Fruit fly (Drosophila melanogaster): ENCODE results near the gene sphe.

The sphe gene

DNA sequence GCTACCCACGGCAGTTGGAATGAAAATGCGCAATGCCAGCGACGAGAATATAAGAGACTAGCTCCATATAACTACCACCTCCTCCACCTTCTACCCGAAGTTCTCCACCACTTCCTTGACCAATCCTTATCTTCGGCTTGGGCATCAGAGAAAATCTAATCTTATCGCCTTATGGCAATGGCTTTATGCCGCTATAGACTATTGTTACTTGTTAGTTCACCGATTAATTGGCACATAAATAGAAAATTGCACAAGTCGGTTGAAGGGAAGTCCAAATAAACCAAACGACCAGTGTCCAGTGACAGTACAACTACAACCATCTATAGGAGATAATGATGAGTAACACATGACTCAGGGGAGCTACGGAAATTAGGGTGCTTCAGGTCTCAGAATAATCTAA lies at the start of gene sphe:
sphe (minus strand) TSS at position 32 of the 400 bp plus-strand sequence.
- TF ChIP-seq D1 (tag; optimal IDR thresholded peaks at IDR 0.05) = no peak
- no peak for TF ChIP-seq Ets98B (GFP tag; IDR thresholded peaks at IDR 0.05)
- no peak for TF ChIP-seq Pif1B (GFP tag; optimal IDR thresholded peaks at IDR 0.05)
- TF ChIP-seq CG4496 (GFP tag; IDR thresholded peaks at IDR 0.05) = no peak
- no peak for TF ChIP-seq CG15710 (tag; optimal IDR thresholded peaks at IDR 0.05)
- TF ChIP-seq CG10348 (GFP tag; IDR thresholded peaks at IDR 0.05) = no peak
- TF ChIP-seq fd96Ca (GFP tag; IDR thresholded peaks at IDR 0.05) = no peak
- no peak for TF ChIP-seq CG12605 (GFP tag; IDR thresholded peaks at IDR 0.05)
- TF ChIP-seq CG8159 (tag; optimal IDR thresholded peaks at IDR 0.05) = no peak
- no peak for TF ChIP-seq Snoo (tag; optimal IDR thresholded peaks at IDR 0.05)
- TF ChIP-seq CG13204 (GFP tag; optimal IDR thresholded peaks at IDR 0.05) = no peak
- TF ChIP-seq gl (tag; optimal IDR thresholded peaks at IDR 0.05) = no peak
- no peak for TF ChIP-seq CG9948 (tag; optimal IDR thresholded peaks at IDR 0.05)
- no peak for TF ChIP-seq EcR (GFP tag; optimal IDR thresholded peaks at IDR 0.05)
- TF ChIP-seq CG8301 (tag; optimal IDR thresholded peaks at IDR 0.05) = no peak
- TF ChIP-seq CG14655 (GFP tag; optimal IDR thresholded peaks at IDR 0.05) = no peak
- no peak for TF ChIP-seq CG34367 (tag; optimal IDR thresholded peaks at IDR 0.05)
- TF ChIP-seq Pif1A (GFP tag; optimal IDR thresholded peaks at IDR 0.05) = no peak

- TF ChIP-seq EcR (GFP tag; optimal IDR thresholded peaks at IDR 0.05) (peak; percentile 61), CG17806 (tag; optimal IDR thresholded peaks at IDR 0.05) (peak; percentile 82), CG10348 (GFP tag; IDR thresholded peaks at IDR 0.05) (no peak), rn (GFP tag; IDR thresholded peaks at IDR 0.05) (0 out of 2 replicates have a peak, but pooled peaks have one; percentile 16), CG15710 (tag; optimal IDR thresholded peaks at IDR 0.05) (peak; percentile 91), CG9948 (tag; optimal IDR thresholded peaks at IDR 0.05) (peak; percentile 87), gl (tag; optimal IDR thresholded peaks at IDR 0.05) (peak; percentile 89), Ets98B (GFP tag; IDR thresholded peaks at IDR 0.05) (peak; percentile 85), CG12605 (GFP tag; IDR thresholded peaks at IDR 0.05) (peak; percentile 88), Snoo (tag; optimal IDR thresholded peaks at IDR 0.05) (peak; percentile 89), CG13204 (GFP tag; optimal IDR thresholded peaks at IDR 0.05) (peak; percentile 93), CG32121 (GFP tag; IDR thresholded peaks at IDR 0.05) (peak; percentile 82), Pif1B (GFP tag; optimal IDR thresholded peaks at IDR 0.05) (peak; percentile 93), CG14655 (GFP tag; optimal IDR thresholded peaks at IDR 0.05) (peak; percentile 91), CG4496 (GFP tag; IDR thresholded peaks at IDR 0.05) (peak; percentile 87), CG34367 (tag; optimal IDR thresholded peaks at IDR 0.05) (peak; percentile 92), CG8159 (tag; optimal IDR thresholded peaks at IDR 0.05) (peak; percentile 89), fd96Ca (GFP tag; IDR thresholded peaks at IDR 0.05) (peak; percentile 78), Pif1A (GFP tag; optimal IDR thresholded peaks at IDR 0.05) (peak; percentile 92), CG8301 (tag; optimal IDR thresholded peaks at IDR 0.05) (peak; percentile 87), D1 (tag; optimal IDR thresholded peaks at IDR 0.05) (peak; percentile 53)
These were observed 49.2 kb upstream of the sphe start for dm6 chrX:16750712-16751578.

DNA sequence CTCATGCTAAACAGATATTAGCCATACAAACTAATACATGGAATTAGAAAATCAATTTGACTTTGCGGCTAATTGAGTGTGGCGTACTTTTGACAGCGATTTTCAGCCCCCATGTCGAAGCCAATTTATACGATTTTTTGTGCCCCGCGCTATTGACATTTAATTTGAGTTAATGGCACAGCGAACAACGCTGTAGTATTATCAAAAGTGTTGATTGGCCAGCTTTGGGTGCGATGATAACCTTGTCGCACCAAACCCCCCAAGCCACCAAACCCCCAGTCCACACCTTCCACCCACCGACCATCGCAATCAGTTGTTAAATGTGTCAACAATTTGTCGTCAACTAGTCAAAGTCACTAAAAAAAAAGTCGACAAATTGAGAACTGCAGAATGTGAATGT lies 47.6 kb upstream of the sphe start:
- TF ChIP-seq CG14655 (GFP tag; optimal IDR thresholded peaks at IDR 0.05) (no peak), Snoo (tag; optimal IDR thresholded peaks at IDR 0.05) (no peak), CG9948 (tag; optimal IDR thresholded peaks at IDR 0.05) (no peak), gl (tag; optimal IDR thresholded peaks at IDR 0.05) (no peak), CG32121 (GFP tag; IDR thresholded peaks at IDR 0.05) (no peak), D1 (tag; optimal IDR thresholded peaks at IDR 0.05) (no peak), rn (GFP tag; IDR thresholded peaks at IDR 0.05) (no peak), Pif1B (GFP tag; optimal IDR thresholded peaks at IDR 0.05) (no peak), CG17806 (tag; optimal IDR thresholded peaks at IDR 0.05) (no peak), CG13204 (GFP tag; optimal IDR thresholded peaks at IDR 0.05) (no peak), CG34367 (tag; optimal IDR thresholded peaks at IDR 0.05) (no peak), EcR (GFP tag; optimal IDR thresholded peaks at IDR 0.05) (no peak), Pif1A (GFP tag; optimal IDR thresholded peaks at IDR 0.05) (no peak)

- TF ChIP-seq fd96Ca (GFP tag; IDR thresholded peaks at IDR 0.05) (no peak), EcR (GFP tag; optimal IDR thresholded peaks at IDR 0.05) (peak; percentile 11)
These were observed 45.7 kb upstream of the sphe start for dm6 chrX:16747467-16747866.

DNA sequence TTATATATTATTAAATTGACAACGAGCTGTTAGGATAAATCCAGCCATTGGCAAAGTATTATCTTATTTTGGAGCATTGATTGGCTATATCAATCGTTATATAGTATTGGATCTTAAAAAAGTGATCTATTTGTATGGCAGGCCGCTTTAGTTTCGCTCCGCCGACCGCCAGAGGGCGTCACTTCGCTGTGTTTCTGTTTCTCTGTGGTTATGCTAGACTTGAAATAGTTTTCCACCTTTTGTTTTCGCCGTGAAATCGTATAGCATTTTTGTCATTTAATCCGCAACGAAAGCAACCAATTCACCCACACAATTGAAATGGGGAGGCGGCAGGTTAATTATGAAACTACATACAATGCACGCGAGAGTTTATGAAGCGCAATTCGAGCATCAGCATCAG lies 45.1 kb upstream of the sphe start:
- no peak for TF ChIP-seq Pif1B (GFP tag; optimal IDR thresholded peaks at IDR 0.05)
- no peak for TF ChIP-seq Pif1A (GFP tag; optimal IDR thresholded peaks at IDR 0.05)
- no peak for TF ChIP-seq gl (tag; optimal IDR thresholded peaks at IDR 0.05)
- TF ChIP-seq EcR (GFP tag; optimal IDR thresholded peaks at IDR 0.05) = no peak
- no peak for TF ChIP-seq CG10348 (GFP tag; IDR thresholded peaks at IDR 0.05)
- no peak for TF ChIP-seq CG32121 (GFP tag; IDR thresholded peaks at IDR 0.05)
- TF ChIP-seq CG4496 (GFP tag; IDR thresholded peaks at IDR 0.05) = no peak
- TF ChIP-seq CG8159 (tag; optimal IDR thresholded peaks at IDR 0.05) = no peak
- no peak for TF ChIP-seq CG9948 (tag; optimal IDR thresholded peaks at IDR 0.05)
- no peak for TF ChIP-seq fd96Ca (GFP tag; IDR thresholded peaks at IDR 0.05)
- TF ChIP-seq rn (GFP tag; IDR thresholded peaks at IDR 0.05) = no peak
- TF ChIP-seq CG34367 (tag; optimal IDR thresholded peaks at IDR 0.05) = no peak
- no peak for TF ChIP-seq CG15710 (tag; optimal IDR thresholded peaks at IDR 0.05)
- no peak for TF ChIP-seq Ets98B (GFP tag; IDR thresholded peaks at IDR 0.05)
- no peak for TF ChIP-seq CG14655 (GFP tag; optimal IDR thresholded peaks at IDR 0.05)
- TF ChIP-seq CG17806 (tag; optimal IDR thresholded peaks at IDR 0.05) = no peak
- no peak for TF ChIP-seq D1 (tag; optimal IDR thresholded peaks at IDR 0.05)
- no peak for TF ChIP-seq Snoo (tag; optimal IDR thresholded peaks at IDR 0.05)
